Fruit fly (Drosophila melanogaster): Measurements from ENCODE around the gene SppL.

The SppL gene

DNA sequence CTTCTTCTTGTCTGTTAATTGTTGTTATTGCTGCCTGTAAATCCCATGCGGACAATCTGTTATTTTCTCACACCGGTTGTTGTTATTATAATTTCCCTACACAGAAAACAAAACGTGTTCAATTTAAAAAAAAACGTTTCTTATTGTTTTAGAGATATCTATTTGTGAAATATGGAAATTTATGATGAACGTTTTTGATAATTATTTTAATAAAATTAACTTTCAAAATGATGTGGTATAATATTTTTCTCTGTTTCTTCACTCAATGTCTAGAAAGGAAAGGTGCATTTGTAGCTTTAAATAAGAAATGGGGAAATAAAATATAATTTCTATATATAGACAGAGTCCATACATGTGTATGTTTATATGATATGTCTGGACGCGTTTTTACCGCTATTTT, 2.5 kb downstream of the SppL start:
- TF ChIP-seq CG14711 (tag; optimal IDR thresholded peaks at IDR 0.05), result peak; percentile 45
- no peak for TF ChIP-seq CG11617 (GFP tag; optimal IDR thresholded peaks at IDR 0.05)
- peak; percentile 60 for TF ChIP-seq CG33017 (tag; optimal IDR thresholded peaks at IDR 0.05)
- TF ChIP-seq Mnt (GFP tag; optimal IDR thresholded peaks at IDR 0.05), result no peak
- no peak for TF ChIP-seq cic (GFP tag; optimal IDR thresholded peaks at IDR 0.05)

- TF ChIP-seq CG12768 (GFP tag; optimal IDR thresholded peaks at IDR 0.05) (peak; percentile 7), CG1620 (GFP tag; optimal IDR thresholded peaks at IDR 0.05) (no peak)
Observed at dm6 chr3R:25885136-25885535, 3.4 kb downstream of the SppL start.

DNA sequence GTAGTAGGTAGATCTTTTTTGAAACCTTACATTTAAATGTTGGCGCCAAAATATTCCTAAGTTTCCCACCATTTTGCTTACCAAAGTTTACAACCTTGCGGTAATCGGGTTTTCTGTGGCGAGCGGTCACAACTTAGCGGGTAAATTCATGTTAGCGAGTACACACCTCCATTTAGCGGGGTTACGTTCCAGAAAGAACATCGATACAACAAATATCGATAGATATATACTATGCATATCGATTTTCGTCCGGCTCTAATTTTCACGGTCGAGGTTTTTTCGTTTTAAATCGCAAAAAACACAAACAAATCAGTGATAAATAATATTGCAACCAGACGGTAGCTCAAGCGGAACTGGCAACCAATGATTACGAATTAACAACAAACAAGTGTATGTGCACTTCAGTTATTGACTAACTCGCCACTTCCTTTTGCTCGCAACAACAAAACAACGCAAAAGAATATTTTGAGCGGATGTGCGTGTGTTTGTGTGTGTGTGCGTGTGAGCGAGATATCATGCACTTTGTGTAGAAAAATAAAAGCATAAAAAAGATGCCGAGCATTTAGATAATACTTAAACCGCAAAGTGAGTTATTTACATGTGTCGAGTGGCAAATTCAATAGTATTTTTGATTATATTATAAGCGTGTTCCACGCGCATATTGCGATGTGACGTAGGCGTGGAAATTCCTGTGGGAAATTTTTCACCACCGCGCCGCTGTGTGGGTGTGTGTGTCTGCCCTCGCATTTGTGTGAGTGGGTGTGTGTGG, 6.7 kb downstream of the SppL start, which contains the start of gene Lnk:
TSS of gene Lnk (plus strand) at position 236 of the 769 bp plus-strand sequence.
- no peak for TF ChIP-seq cnc (optimal IDR thresholded peaks at IDR 0.05)
- TF ChIP-seq cic (GFP tag; optimal IDR thresholded peaks at IDR 0.05), result peak; percentile 47
- TF ChIP-seq CG33017 (tag; optimal IDR thresholded peaks at IDR 0.05), result no peak
- no peak for TF ChIP-seq CG1620 (GFP tag; optimal IDR thresholded peaks at IDR 0.05)
- peak; percentile 53 for TF ChIP-seq bab1 (GFP tag; optimal IDR thresholded peaks at IDR 0.05)
- peak; percentile 6 for TF ChIP-seq tj (GFP tag; optimal IDR thresholded peaks at IDR 0.05)
- no peak for TF ChIP-seq CG5204 (GFP tag; optimal IDR thresholded peaks at IDR 0.05)
- TF ChIP-seq CG11617 (GFP tag; optimal IDR thresholded peaks at IDR 0.05), result peak; percentile 47
- peak; percentile 76 for TF ChIP-seq Mnt (GFP tag; optimal IDR thresholded peaks at IDR 0.05)

dm6 chr3R:25893272-25893671, 11.5 kb downstream of the SppL start, which contains the start of gene CG5913:
Gene CG5913, plus strand, starts transcription at chr3R:25893495.
- TF ChIP-seq Mnt (GFP tag; optimal IDR thresholded peaks at IDR 0.05), result peak; percentile 6
- no peak for TF ChIP-seq ovo (GFP tag; optimal IDR thresholded peaks at IDR 0.05)

dm6 chr3R:25895522-25895921, 13.7 kb downstream of the SppL start, which contains the start of gene Sodq:
Gene Sodq, plus strand, starts transcription at chr3R:25895822.
- TF ChIP-seq cnc (optimal IDR thresholded peaks at IDR 0.05) (no peak), ovo (GFP tag; optimal IDR thresholded peaks at IDR 0.05) (no peak), Crg-1 (GFP tag; optimal IDR thresholded peaks at IDR 0.05) (no peak), bab1 (GFP tag; optimal IDR thresholded peaks at IDR 0.05) (no peak), tj (GFP tag; optimal IDR thresholded peaks at IDR 0.05) (no peak), CG33017 (tag; optimal IDR thresholded peaks at IDR 0.05) (no peak), CG5204 (GFP tag; optimal IDR thresholded peaks at IDR 0.05) (no peak), CG7101 (tag; optimal IDR thresholded peaks at IDR 0.05) (no peak), Clk (GFP tag; optimal IDR thresholded peaks at IDR 0.05) (no peak), CG1620 (GFP tag; optimal IDR thresholded peaks at IDR 0.05) (no peak), CG12768 (GFP tag; optimal IDR thresholded peaks at IDR 0.05) (no peak), cic (GFP tag; optimal IDR thresholded peaks at IDR 0.05) (no peak), toe (GFP tag; optimal IDR thresholded peaks at IDR 0.05) (no peak), Mnt (GFP tag; optimal IDR thresholded peaks at IDR 0.05) (no peak)

DNA sequence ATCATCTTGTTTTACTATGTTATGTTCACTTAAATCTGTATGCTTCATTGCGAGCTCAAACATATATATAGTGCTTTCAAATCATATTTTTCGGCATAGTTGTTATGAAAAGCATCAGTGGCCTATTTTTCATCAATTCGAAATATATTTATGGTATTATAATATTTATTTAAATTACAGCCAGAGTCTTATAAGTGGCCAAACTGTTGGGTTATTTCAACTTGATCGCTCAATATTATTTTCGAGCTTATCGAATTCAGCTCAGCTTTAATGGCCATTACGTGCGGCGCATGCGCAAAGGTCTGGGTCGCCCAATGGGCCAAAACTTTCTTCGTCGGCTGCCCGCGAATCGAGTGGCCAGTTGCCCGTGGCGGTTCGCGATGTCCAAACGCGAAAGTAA, 15.4 kb downstream of the SppL start, which contains the start of gene Mco3:
TSS of gene Mco3 (plus strand) at position 301 of the 400 bp plus-strand sequence.
- no peak for TF ChIP-seq CG12768 (GFP tag; optimal IDR thresholded peaks at IDR 0.05)
- TF ChIP-seq CG5204 (GFP tag; optimal IDR thresholded peaks at IDR 0.05), result no peak
- no peak for TF ChIP-seq ovo (GFP tag; optimal IDR thresholded peaks at IDR 0.05)
- TF ChIP-seq CG33017 (tag; optimal IDR thresholded peaks at IDR 0.05), result no peak

DNA sequence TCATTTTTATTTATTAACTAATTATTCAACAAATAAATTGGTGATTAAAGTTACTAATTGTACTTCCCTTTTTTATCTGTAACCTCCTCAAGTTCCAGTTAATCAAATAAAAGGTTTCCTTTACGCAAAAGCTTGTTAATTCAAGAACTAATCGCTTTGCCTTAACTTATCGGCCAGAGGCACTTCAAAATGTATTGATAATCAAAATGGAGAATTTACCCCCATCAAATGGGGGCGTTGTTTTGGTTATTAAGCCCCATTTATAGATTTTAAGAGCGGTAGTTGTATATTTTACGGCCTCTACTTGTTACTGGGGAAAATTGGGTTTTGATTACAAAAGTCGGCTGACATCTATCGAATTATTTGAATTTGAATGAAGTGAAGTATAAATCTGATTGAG, 17.9 kb downstream of the SppL start, which contains the start of gene CG31091:
TSS of gene CG31091 (plus strand) at position 214 of the 400 bp plus-strand sequence.
- TF ChIP-seq kay (GFP tag; ENCODE audit: borderline replicate concordance) (peak; percentile 8), CG11617 (GFP tag; optimal IDR thresholded peaks at IDR 0.05) (no peak), CG5204 (GFP tag; optimal IDR thresholded peaks at IDR 0.05) (no peak)

DNA sequence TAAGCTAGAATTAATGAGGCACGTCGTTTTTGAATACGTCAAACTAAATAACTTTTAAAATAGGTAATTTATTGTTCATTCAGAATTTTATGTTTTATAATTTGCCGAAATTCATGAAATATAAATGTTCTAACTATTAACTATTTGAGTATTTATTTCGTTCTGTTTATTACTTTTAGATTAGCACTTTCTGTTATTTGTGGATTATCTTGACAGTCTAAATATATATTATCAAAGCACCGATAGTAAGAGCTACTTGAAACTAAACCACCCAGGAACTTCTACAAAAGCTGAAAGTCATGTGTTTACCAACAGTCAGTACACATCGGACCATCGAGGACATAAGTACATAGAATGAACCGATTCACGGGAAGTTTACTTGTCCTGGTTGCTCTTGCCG, 20.6 kb downstream of the SppL start, which contains the start of gene CG31089:
TSS of gene CG31089 (plus strand) at position 301 of the 400 bp plus-strand sequence.
- TF ChIP-seq CG14711 (tag; optimal IDR thresholded peaks at IDR 0.05), result no peak
- peak; percentile 21 for TF ChIP-seq kay (GFP tag; ENCODE audit: borderline replicate concordance)
- TF ChIP-seq bab1 (GFP tag; optimal IDR thresholded peaks at IDR 0.05), result no peak

DNA sequence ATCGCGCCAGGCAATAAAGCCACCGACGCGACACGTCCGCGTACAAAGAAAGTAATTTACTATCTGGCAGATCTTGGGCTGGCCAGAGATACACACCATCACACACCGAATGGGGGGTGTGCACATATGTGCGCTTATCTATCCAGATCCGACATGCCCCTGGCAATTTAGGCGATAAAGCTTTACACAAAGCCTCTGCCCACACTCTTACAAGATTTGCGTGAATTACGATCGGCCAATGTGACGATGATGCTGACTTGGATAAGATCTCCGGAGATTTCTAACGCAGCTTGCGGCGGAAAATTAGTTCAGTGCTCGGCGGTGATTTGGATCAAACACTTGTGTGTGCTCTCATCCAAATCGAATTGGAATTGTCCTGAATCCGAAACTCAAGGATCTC, 24.9 kb downstream of the SppL start, which contains the start of gene kumpel:
TSS of gene kumpel (plus strand) at position 301 of the 400 bp plus-strand sequence.
- TF ChIP-seq pad (GFP tag; optimal IDR thresholded peaks at IDR 0.05) (no peak), CG7101 (tag; optimal IDR thresholded peaks at IDR 0.05) (no peak), CG11617 (GFP tag; optimal IDR thresholded peaks at IDR 0.05) (no peak), Crg-1 (GFP tag; optimal IDR thresholded peaks at IDR 0.05) (no peak), ovo (GFP tag; optimal IDR thresholded peaks at IDR 0.05) (no peak), cnc (optimal IDR thresholded peaks at IDR 0.05) (no peak), Mnt (GFP tag; optimal IDR thresholded peaks at IDR 0.05) (no peak), tj (GFP tag; optimal IDR thresholded peaks at IDR 0.05) (no peak), toe (GFP tag; optimal IDR thresholded peaks at IDR 0.05) (no peak), cic (GFP tag; optimal IDR thresholded peaks at IDR 0.05) (peak; percentile 62), CG12768 (GFP tag; optimal IDR thresholded peaks at IDR 0.05) (peak; percentile 29), Clk (GFP tag; optimal IDR thresholded peaks at IDR 0.05) (no peak), CG33017 (tag; optimal IDR thresholded peaks at IDR 0.05) (no peak), CG14711 (tag; optimal IDR thresholded peaks at IDR 0.05) (no peak), CG5204 (GFP tag; optimal IDR thresholded peaks at IDR 0.05) (no peak), bab1 (GFP tag; optimal IDR thresholded peaks at IDR 0.05) (no peak), CG1620 (GFP tag; optimal IDR thresholded peaks at IDR 0.05) (no peak)

Measured in whole organism, adult.